Fruit fly (Drosophila melanogaster) S2 (cell line): ENCODE measurements around the gene Atg18a.

ENCODE experiments used
- CG8478 ChIP-seq: fragments of >200 bp; optimal IDR thresholded peaks from 2 replicates; lab custom pipeline; 2018
- CTCF ChIP-seq, 2 experiments: fragments of >200 bp; optimal IDR thresholded peaks; 2 replicates each; lab custom pipeline; 2018

The Atg18a gene

DNA sequence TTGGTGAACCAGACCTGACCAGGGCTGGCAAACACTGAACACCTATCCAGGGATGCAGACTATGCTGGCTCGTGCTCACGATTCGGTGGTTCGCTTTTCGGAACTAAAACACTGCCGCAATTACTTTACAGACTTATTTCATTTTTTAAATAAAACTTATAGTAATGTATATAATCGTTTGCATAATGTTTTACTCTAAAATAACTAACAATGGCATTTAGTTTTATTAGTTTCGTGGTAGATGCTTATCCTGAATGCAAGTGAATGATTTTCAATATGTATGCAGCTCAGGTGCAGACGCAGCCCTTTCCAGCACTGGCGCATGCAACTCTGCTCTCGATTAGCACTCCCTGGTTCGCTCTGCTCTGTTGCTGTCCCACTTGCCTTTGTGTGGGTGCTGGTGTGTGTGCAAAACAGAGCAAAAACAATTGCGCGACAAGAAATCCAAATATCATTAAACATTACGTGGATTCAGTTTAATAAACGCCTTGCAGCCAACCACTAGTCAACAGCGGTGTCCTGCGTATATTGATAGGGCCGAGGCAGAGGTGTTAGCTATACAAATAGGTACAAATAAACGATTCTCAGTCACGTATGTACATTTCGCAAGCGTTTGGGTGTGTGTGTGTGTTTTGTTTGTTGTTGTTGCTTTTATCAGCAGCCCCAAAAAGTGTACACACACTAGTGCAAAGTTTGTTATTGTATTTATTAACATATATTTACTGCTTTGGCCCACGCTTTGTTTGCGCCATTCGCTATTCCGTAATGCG is at the start of gene Atg18a, which contains the start of gene ERR:
TSS of gene Atg18a (plus strand) at position 231 of the 770 bp plus-strand sequence.
TSS of gene ERR (minus strand) at position 45 of the 770 bp plus-strand sequence.
- TF ChIP-seq CG8478 (lab: Kevin White, UChicago) (no peak), CTCF (optimal IDR thresholded peaks at IDR 0.05; lab: Kevin White, UChicago) (peak in 1 of 2 experiments; percentile 14)

DNA sequence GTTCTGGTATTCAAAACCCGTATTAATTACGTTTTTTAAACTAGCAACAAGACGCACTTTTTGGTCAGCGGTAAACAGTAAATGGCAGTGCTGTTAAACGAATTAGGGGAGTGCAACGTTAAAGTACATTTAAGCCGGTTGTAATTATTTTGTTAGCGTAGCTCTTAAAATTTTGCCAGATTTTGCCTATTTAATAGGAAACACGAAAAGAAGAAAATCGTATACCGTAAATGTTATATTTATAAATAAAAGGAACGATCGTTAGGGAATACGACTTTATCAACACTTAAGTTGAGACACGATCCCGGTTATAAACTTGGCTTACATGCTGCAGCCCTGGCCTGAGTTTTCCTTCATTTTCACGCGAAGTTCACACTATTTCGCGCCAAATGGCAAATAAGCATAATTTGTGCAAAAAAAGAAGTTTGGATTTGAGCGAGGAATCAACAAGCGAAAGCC is 49.2 kb upstream of the Atg18a start, which contains the start of the genes Setx and mus301:
TSS of gene Setx (minus strand) at position 51 of the 459 bp plus-strand sequence.
TSS of gene mus301 (plus strand) at position 361 of the 459 bp plus-strand sequence.
- TF ChIP-seq CG8478 (lab: Kevin White, UChicago) (no peak), CTCF (optimal IDR thresholded peaks at IDR 0.05; lab: Kevin White, UChicago) (peak in 1 of 2 experiments; percentile 24)

DNA sequence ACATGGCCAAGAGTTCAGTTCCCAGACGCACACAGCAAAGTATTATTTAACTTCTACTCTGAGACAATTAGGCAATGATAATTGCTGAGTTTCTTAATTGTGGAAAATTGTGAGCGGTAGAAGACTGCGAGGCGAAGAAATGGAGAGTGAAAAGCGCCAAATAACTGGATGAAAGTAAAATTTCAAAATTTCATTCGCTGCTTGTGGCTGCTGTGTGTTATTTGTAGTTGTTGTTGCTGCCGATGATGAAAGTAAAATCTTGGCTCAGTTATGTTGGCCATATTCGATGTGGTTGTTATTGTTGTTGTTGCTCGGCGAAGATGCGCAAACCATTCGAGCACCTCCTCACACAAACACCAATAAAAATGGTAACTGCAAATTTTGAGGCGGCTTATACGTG is 36.4 kb upstream of the Atg18a start:
- TF ChIP-seq CTCF (optimal IDR thresholded peaks at IDR 0.05; lab: Kevin White, UChicago) (no peak), CG8478 (lab: Kevin White, UChicago) (no peak)

DNA sequence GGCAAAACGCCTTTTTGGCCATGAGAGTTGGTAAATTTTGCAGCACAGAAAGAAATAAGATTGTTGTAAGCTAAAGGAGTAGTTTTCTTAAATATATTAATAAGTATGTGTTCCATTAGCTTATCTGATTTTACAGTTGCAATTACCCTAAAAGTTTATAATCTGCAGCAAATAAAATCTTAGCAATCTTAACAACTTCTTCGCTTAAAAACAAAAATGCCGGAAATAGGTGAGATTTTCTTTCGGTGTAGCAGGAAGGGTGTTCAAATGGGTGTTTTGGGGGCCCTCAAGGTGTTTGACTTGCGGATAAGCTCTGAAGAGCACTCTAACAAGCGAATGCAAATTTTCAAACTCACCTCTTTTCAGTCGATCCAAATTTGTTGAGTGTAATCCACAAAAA is 35.8 kb upstream of the Atg18a start:
- TF ChIP-seq CG8478 (lab: Kevin White, UChicago) (no peak), CTCF (optimal IDR thresholded peaks at IDR 0.05; lab: Kevin White, UChicago) (no peak)

DNA sequence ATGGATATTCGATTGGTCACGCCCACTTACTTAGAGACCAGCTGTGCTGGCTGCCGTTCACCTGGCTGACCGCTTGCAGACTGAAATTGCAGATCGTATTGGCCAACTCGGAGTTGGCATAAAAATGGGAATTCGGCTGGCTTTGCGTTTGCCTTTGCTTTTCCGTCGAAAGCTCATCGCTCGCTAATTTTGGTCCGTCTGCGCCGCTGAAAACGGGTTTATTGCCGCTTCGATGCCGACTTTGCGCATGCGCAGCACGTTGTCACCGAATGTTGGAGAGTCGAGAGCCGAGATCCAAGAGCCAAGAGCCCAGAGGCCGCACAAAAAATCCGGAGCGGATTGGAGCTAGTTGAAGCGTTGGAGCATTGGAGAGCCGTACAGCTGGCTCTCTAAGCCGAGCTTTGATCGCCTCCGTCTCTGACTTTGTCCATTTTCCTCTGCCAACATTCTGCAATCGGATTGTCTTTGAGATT is 34.9 kb upstream of the Atg18a start, which contains the start of gene CG13676:
TSS of gene CG13676 (minus strand) at position 87 of the 473 bp plus-strand sequence.
- no peak for TF ChIP-seq CTCF (optimal IDR thresholded peaks at IDR 0.05; lab: Kevin White, UChicago)
- TF ChIP-seq CG8478 (lab: Kevin White, UChicago): no peak

DNA sequence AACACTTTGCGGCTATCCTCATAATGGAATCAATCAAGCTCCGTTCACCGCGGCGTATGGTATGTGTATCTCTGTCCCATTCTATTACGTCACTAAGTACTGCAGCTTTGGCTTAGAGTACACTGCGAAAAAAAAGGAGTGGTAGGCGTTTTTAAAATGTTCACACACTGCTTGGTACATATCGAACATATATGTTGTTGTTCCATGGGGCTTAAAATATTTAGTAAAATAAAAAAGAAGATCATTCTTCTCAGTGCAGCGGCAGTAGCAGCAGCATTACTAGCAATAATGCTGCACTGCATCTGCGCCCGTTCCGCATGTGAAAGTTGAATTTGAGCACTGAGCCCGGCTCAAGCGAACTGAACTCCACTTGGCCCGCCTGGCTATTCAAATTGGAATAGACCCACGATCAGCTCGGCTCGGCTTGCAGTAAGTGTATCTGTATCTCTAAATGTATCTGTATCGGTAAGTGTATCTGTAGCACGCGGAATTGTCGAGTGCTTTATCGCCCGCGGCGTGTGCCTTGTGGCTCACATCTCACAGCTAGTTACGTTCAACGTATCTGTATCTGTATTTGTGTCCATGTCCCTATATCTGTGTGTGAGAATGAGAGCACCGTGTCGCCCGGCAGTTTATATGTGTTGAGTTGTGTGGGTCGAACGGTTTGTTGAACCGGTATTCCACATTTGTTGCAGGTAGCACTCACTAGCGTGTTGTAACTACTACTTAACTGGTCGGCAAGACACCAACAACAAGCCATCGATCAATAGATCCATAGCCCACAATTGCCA is 33.3 kb upstream of the Atg18a start:
- TF ChIP-seq CG8478 (lab: Kevin White, UChicago): no peak
- no peak for TF ChIP-seq CTCF (optimal IDR thresholded peaks at IDR 0.05; lab: Kevin White, UChicago)

DNA sequence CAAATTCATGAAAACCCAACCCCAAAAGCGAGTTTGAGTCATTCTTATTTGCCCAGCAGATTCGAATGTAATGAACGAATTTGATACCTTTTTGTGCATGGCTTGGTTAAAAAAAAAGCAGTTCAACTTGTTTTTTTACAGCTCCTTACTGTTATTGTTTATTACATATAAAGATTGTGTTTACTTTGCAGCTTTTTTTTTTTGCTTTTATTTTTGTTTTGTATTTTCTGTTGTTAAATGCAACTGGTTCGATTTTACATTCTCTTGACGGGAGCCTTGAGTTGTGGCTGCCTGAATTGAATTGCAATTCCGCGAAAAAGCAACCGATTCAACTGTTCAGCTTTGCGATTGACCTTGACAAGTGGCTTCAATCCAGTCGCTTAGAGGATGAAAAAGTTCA is 32.1 kb upstream of the Atg18a start:
- TF ChIP-seq CG8478 (lab: Kevin White, UChicago): no peak
- no peak for TF ChIP-seq CTCF (optimal IDR thresholded peaks at IDR 0.05; lab: Kevin White, UChicago)

DNA sequence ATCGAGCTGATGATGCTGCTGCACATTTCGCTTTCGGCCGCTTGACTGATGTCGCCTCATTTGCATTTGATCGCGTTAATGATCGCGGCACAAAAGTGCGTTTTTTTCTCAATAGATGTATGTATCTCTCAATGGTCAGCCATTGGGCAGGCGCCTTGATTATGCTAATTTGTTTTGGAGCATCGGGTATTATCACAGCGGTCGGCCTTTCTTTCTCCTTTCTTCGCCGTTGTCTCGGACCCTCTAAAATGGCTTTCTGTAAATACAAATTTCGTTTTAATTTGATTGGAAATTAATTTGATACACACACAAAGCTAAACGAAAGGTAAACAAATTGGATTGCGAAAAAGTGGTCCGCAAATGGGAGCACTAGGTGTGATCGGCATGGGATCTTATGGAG is 31.3 kb upstream of the Atg18a start:
- TF ChIP-seq CG8478 (lab: Kevin White, UChicago): no peak
- no peak for TF ChIP-seq CTCF (optimal IDR thresholded peaks at IDR 0.05; lab: Kevin White, UChicago)

DNA sequence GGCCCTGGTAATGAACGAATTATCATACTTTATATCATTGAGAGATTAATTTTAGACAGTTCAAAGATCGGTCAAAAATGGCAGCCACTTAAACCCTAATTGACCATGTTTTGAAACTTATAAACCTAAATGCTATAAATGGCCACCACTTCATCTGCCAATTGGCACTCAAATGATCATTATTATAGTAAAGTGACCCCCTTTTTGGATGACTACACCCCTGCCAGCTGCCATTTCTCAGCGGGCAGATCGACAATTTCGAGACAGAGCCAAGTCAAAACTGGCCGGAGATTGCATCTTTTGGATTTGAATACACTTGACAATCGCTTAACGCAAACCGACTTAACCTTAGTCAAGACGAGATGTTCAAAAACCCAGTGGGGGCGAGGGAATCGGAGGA is 30.5 kb upstream of the Atg18a start:
- TF ChIP-seq CTCF (optimal IDR thresholded peaks at IDR 0.05; lab: Kevin White, UChicago) (no peak), CG8478 (lab: Kevin White, UChicago) (no peak)

DNA sequence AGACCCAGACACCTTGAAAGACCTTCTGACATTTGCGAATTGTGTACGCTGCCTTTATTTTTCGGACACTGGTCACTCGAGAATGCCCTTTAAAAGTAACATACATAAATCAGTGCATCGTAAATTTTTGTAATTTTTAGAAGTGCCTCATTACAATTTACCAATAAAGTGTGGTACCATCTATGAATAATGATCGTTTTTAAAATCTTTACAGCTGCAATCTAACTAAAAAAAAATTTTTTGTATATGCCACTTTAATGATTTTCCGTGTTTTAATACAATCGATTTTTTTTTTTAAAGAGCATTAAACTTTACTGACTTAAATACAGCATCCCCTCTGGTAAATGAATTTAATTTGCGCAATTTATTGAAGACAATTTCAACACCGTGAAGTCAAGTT is 29.6 kb upstream of the Atg18a start:
- TF ChIP-seq CG8478 (lab: Kevin White, UChicago) (no peak), CTCF (optimal IDR thresholded peaks at IDR 0.05; lab: Kevin White, UChicago) (no peak)

DNA sequence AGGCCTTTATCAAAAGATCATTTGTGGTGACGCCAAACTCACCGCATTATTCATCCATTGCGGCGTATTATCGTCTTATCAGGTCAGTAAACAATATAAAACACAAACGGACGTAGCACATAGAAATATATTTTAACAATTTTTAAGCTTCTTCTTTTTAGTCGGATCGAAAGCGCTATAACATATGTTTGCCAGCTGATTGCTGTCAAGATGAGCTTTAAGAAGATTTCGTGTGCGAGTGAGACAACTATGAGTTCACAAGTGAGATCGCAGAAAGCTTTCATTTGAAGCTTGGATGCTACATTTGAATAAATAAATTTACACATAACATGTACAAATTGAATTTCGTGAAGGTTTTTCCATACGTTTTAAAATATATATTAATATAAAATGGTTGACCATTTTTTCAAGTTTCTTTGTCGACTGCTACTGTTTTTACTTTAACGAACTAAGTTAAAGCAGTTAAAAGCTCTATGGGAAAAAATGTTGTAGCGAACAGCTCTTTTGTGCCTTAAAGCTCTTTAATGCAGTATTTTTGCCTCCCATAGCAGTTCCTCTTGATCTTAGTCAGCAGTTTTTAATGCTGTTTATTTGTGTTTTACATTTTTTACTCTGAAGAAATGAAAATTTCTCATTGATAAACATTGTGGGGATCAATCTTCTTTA is 27.8 kb upstream of the Atg18a start, which contains the start of gene CG42445:
TSS of gene CG42445 (minus strand) at position 186 of the 666 bp plus-strand sequence.
- TF ChIP-seq CTCF (optimal IDR thresholded peaks at IDR 0.05; lab: Kevin White, UChicago): no peak
- TF ChIP-seq CG8478 (lab: Kevin White, UChicago): no peak

DNA sequence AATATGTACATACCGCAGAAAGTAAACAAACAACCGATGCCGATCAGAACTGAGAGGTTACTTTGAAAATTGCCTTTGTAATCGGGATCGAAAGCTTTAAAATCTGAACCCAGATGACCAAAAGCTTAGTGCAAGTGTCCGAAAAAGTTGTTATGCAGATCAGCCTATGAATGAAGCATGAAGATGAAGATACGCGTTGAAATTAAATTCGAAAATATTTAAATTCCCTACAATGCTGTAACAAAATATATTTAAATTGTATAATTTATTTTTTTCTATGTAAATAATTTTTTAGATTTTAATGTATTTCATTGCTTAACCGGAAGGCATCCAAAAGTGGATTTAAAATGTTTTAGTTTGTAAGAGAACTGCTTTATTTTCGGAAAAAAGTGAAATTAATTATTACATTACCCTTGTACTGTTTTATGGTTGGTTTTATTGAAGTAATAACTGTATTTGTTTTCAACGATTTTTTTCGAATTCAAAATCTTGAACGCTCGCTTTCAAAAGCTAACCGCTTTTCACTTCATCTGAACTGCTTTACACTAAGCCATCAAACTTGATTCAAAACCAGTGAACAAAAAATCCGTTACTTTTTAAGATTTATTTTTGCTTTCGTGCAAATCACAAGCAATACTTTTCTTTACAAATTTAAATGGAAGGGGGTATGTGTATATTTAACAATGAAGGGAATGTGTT is 26.8 kb upstream of the Atg18a start, which contains the start of gene CG43886:
TSS of gene CG43886 (minus strand) at position 51 of the 699 bp plus-strand sequence.
- no peak for TF ChIP-seq CG8478 (lab: Kevin White, UChicago)
- TF ChIP-seq CTCF (optimal IDR thresholded peaks at IDR 0.05; lab: Kevin White, UChicago): no peak

DNA sequence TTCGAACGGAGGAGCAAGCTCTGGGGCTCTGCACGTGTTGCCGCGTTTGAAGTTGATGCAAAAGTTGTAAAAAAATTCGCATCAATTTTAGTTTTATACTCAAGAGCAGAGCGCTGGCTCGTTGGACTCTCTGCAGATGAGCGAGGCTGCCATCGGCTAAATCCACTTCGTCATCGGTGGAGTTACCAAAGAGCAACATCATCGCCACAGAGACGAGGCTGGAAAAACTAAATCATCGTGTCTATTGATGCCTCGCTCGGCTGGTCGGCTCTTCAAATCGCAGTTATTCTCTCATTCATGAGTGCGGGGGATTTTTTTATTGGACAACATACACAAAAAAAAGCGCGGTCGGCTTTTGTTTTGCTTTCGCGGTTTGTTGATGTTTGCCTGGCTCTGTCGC is 21.2 kb upstream of the Atg18a start, which contains the start of gene CG13675:
TSS of gene CG13675 (minus strand) at position 83 of the 400 bp plus-strand sequence.
- no peak for TF ChIP-seq CG8478 (lab: Kevin White, UChicago)
- no peak for TF ChIP-seq CTCF (optimal IDR thresholded peaks at IDR 0.05; lab: Kevin White, UChicago)
